Fruit fly (Drosophila melanogaster) Kc167 (cell line): Measurements from ENCODE around the gene VhaM9.7-d.

Experiments
- Myc ChIP-seq: fragments of >200 bp; optimal IDR thresholded peaks from 2 replicates; lab custom pipeline; 2017; ENCODE audit warnings: missing external identifiers
- Sin3A ChIP-seq: fragments of >200 bp; optimal IDR thresholded peaks from 2 replicates; lab custom pipeline; 2018; ENCODE audit warnings: missing external identifiers
- h ChIP-seq: fragments of >200 bp; optimal IDR thresholded peaks from 3 replicates; lab custom pipeline; 2018; ENCODE audit warnings: missing external identifiers
- psq ChIP-seq: fragments of >200 bp; optimal IDR thresholded peaks from 2 replicates; lab custom pipeline; 2017; ENCODE audit warnings: missing external identifiers

DNA sequence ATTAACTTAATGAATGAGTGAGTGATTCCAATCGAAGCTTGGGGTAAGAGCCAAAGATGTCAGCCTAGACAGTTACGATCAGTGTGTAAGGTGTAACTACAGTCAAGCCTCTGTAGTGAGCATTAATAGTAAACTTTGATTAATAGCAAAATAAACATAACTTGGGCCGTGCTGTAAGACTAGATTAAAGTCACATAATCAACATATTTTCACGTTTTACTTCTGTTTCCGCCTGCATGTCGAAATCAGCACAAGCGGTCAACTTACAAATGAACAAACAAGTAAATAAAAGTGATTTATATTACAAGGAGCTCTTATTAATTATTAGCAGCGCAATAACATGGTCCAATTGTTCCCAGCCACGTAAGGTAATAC, 12.9 kb downstream of the VhaM9.7-d start:
- TF ChIP-seq h (lab: Kevin White, UChicago) (no peak), Myc (lab: Kevin White, UChicago) (no peak), psq (no peak), Sin3A (lab: Kevin White, UChicago) (no peak)
